Fruit fly (Drosophila melanogaster) whole organism, embryonic: ENCODE results near the gene CG16727.

Source experiments
- CG10366 ChIP-seq: fragments of 200-800 bp; sonication (Bioruptor generic); IDR thresholded peaks from 2 replicates; pipeline ENCODE4 v1.3.6; 2022; ENCODE audit warnings: missing biosample characterization, missing genetic modification characterization
- CG12104 ChIP-seq: fragments of 200-800 bp; sonication (Bioruptor generic); optimal IDR thresholded peaks from 3 replicates; lab custom pipeline; 2016; ENCODE audit warnings: missing biosample characterization, missing genetic modification characterization
- CG12155 ChIP-seq: fragments of 200-800 bp; sonication (Bioruptor generic); optimal IDR thresholded peaks from 3 replicates; lab custom pipeline; 2016; ENCODE audit warnings: missing biosample characterization, missing genetic modification characterization
- CG12299 ChIP-seq: fragments of 200-800 bp; sonication (Bioruptor generic); optimal IDR thresholded peaks from 2 replicates; lab custom pipeline; 2018; ENCODE audit warnings: missing biosample characterization, mild to moderate bottlenecking, missing genetic modification characterization
- CG12744 ChIP-seq: fragments of 200-800 bp; sonication (Bioruptor generic); optimal IDR thresholded peaks from 2 replicates; lab custom pipeline; 2016; ENCODE audit warnings: missing biosample characterization, missing genetic modification characterization
- CG13296 ChIP-seq: fragments of 200-800 bp; sonication (Bioruptor generic); optimal IDR thresholded peaks from 3 replicates; lab custom pipeline; 2018; ENCODE audit warnings: missing biosample characterization, mild to moderate bottlenecking, missing genetic modification characterization
- CG14441 ChIP-seq: fragments of 200-800 bp; sonication (Bioruptor generic); IDR thresholded peaks from 2 replicates; pipeline ENCODE4 v1.3.6; 2022; ENCODE audit warnings: missing biosample characterization, missing genetic modification characterization
- CG14965 ChIP-seq: fragments of 200-800 bp; sonication (Bioruptor generic); optimal IDR thresholded peaks from 2 replicates; lab custom pipeline; 2016; ENCODE audit warnings: missing biosample characterization, missing genetic modification characterization, borderline replicate concordance
- CG15696 ChIP-seq: fragments of 200-800 bp; sonication (Bioruptor generic); optimal IDR thresholded peaks from 2 replicates; lab custom pipeline; 2019; ENCODE audit warnings: missing biosample characterization, mild to moderate bottlenecking, missing genetic modification characterization, moderate library complexity
- CG1602 ChIP-seq: fragments of 200-800 bp; sonication (Bioruptor generic); optimal IDR thresholded peaks from 3 replicates; lab custom pipeline; 2016; ENCODE audit warnings: missing biosample characterization, missing genetic modification characterization
- CG16779 ChIP-seq: fragments of 200-800 bp; sonication (Bioruptor generic); IDR thresholded peaks from 2 replicates; pipeline ENCODE4 v1.3.6; 2022; ENCODE audit warnings: missing biosample characterization, missing genetic modification characterization
- CG17612 ChIP-seq: fragments of 200-800 bp; sonication (Bioruptor generic); IDR thresholded peaks from 2 replicates; pipeline ENCODE4 v1.3.6; 2022; ENCODE audit warnings: missing biosample characterization, missing genetic modification characterization
- CG1792 ChIP-seq: fragments of 200-800 bp; sonication (Bioruptor generic); optimal IDR thresholded peaks from 2 replicates; lab custom pipeline; 2016; ENCODE audit warnings: missing biosample characterization, missing genetic modification characterization
- CG18764 ChIP-seq: fragments of 200-800 bp; sonication (Bioruptor generic); optimal IDR thresholded peaks from 3 replicates; lab custom pipeline; 2016; ENCODE audit warnings: missing biosample characterization, missing genetic modification characterization
- CG2678 ChIP-seq: fragments of 200-800 bp; sonication (Bioruptor generic); optimal IDR thresholded peaks from 3 replicates; lab custom pipeline; 2019; ENCODE audit warnings: missing biosample characterization, mild to moderate bottlenecking, missing genetic modification characterization, moderate library complexity
- CG30403 ChIP-seq: fragments of 200-800 bp; sonication (Bioruptor generic); optimal IDR thresholded peaks from 3 replicates; lab custom pipeline; 2016; ENCODE audit warnings: missing biosample characterization, missing genetic modification characterization
- CG34376 ChIP-seq: fragments of 200-800 bp; sonication (Bioruptor generic); optimal IDR thresholded peaks from 2 replicates; lab custom pipeline; 2018; ENCODE audit warnings: missing biosample characterization, mild to moderate bottlenecking, missing genetic modification characterization
- CG3847 ChIP-seq: fragments of 200-800 bp; sonication (Bioruptor generic); IDR thresholded peaks from 2 replicates; pipeline ENCODE4 v1.3.6; 2022; ENCODE audit warnings: missing biosample characterization, missing genetic modification characterization
- CG4328 ChIP-seq: fragments of 200-800 bp; sonication (Bioruptor generic); optimal IDR thresholded peaks from 3 replicates; lab custom pipeline; 2017; ENCODE audit warnings: missing biosample characterization, missing genetic modification reagents, missing genetic modification characterization
- CG4360 ChIP-seq: fragments of 200-800 bp; sonication (Bioruptor generic); IDR thresholded peaks from 2 replicates; pipeline ENCODE4 v1.3.6; 2022; ENCODE audit warnings: missing biosample characterization, missing genetic modification characterization
- CG43689 ChIP-seq: fragments of 200-800 bp; sonication (Bioruptor generic); IDR thresholded peaks from 2 replicates; pipeline ENCODE4 v1.3.6; 2022; ENCODE audit warnings: missing biosample characterization, missing genetic modification characterization
- CG5245 ChIP-seq: fragments of 200-800 bp; sonication (Bioruptor generic); optimal IDR thresholded peaks from 3 replicates; lab custom pipeline; 2016; ENCODE audit warnings: missing biosample characterization, missing genetic modification characterization
- CG6254 ChIP-seq: fragments of 200-800 bp; sonication (Bioruptor generic); optimal IDR thresholded peaks from 3 replicates; lab custom pipeline; 2017; ENCODE audit warnings: mild to moderate bottlenecking, missing biosample characterization, missing genetic modification reagents, missing genetic modification characterization
- CG6683 ChIP-seq: fragments of 200-800 bp; sonication (Bioruptor generic); optimal IDR thresholded peaks from 2 replicates; lab custom pipeline; 2017; ENCODE audit warnings: missing biosample characterization, mild to moderate bottlenecking, missing genetic modification characterization, missing genetic modification reagents
- CG6791 ChIP-seq: fragments of 200-800 bp; sonication (Bioruptor generic); IDR thresholded peaks from 3 replicates; pipeline ENCODE4 v1.3.6; 2022; ENCODE audit warnings: missing biosample characterization, missing genetic modification characterization; ENCODE audit not compliant: partially characterized antibody
- CG7271 ChIP-seq: fragments of 200-800 bp; sonication (Bioruptor generic); optimal IDR thresholded peaks from 2 replicates; lab custom pipeline; 2018; ENCODE audit warnings: missing biosample characterization, mild to moderate bottlenecking, missing genetic modification characterization, moderate library complexity
- CG9215 ChIP-seq: fragments of 200-800 bp; sonication (Bioruptor generic); IDR thresholded peaks from 2 replicates; pipeline ENCODE4 v1.3.6; 2022; ENCODE audit warnings: missing biosample characterization, missing genetic modification characterization
- CG9876 ChIP-seq: fragments of 200-800 bp; sonication (Bioruptor generic); optimal IDR thresholded peaks from 2 replicates; lab custom pipeline; 2016; ENCODE audit warnings: missing biosample characterization, missing genetic modification characterization
- Dfd ChIP-seq, 2 experiments: fragments of >200 bp; optimal IDR thresholded peaks; 2 replicates each; lab custom pipeline; 2017; ENCODE audit warnings: missing biosample characterization in 2 of 2, missing genetic modification characterization in 2 of 2
- Dref ChIP-seq: fragments of 200-800 bp; sonication (Bioruptor generic); IDR thresholded peaks from 2 replicates; pipeline ENCODE4 v1.3.6; 2022; ENCODE audit warnings: missing biosample characterization, missing genetic modification characterization
- Hmx ChIP-seq: fragments of 200-800 bp; sonication (Bioruptor generic); optimal IDR thresholded peaks from 2 replicates; lab custom pipeline; 2016; ENCODE audit warnings: missing biosample characterization, missing genetic modification characterization
- Nf-YA ChIP-seq: fragments of 200-800 bp; sonication (Bioruptor generic); IDR thresholded peaks from 2 replicates; pipeline ENCODE4 v1.3.6; 2022; ENCODE audit warnings: missing biosample characterization, missing genetic modification characterization
- Sox100B ChIP-seq: fragments of 200-800 bp; sonication (Bioruptor generic); optimal IDR thresholded peaks from 3 replicates; lab custom pipeline; 2018; ENCODE audit warnings: missing biosample characterization, mild to moderate bottlenecking, missing genetic modification characterization
- Xbp1 ChIP-seq: fragments of 200-800 bp; sonication (Bioruptor generic); optimal IDR thresholded peaks from 3 replicates; lab custom pipeline; 2016; ENCODE audit warnings: missing biosample characterization, mild to moderate bottlenecking, missing genetic modification characterization
- ara ChIP-seq: fragments of 200-800 bp; sonication (Bioruptor generic); IDR thresholded peaks from 2 replicates; pipeline ENCODE4 v1.3.6; 2022; ENCODE audit warnings: missing biosample characterization, missing genetic modification characterization
- ato ChIP-seq: fragments of 200-800 bp; sonication (Bioruptor generic); IDR thresholded peaks from 2 replicates; pipeline ENCODE4 v1.3.6; 2022; ENCODE audit warnings: missing biosample characterization, missing genetic modification characterization; ENCODE audit not compliant: partially characterized antibody
- chif ChIP-seq, 2 experiments: fragments of 200-800 bp; sonication (Bioruptor generic); optimal IDR thresholded peaks; 3 replicates each; lab custom pipeline; 2016; ENCODE audit warnings: missing biosample characterization in 2 of 2, missing genetic modification characterization in 2 of 2
- esg ChIP-seq: fragments of 200-800 bp; sonication (Bioruptor generic); conservative IDR thresholded peaks from 2 replicates; pipeline ENCODE4 v1.3.6; 2022; ENCODE audit warnings: missing biosample characterization, missing genetic modification characterization
- gro ChIP-seq: fragments of 200-800 bp; sonication (Bioruptor generic); optimal IDR thresholded peaks from 2 replicates; lab custom pipeline; 2016; ENCODE audit warnings: missing biosample characterization, missing genetic modification characterization
- jing ChIP-seq: fragments of 200-800 bp; sonication (Bioruptor generic); optimal IDR thresholded peaks from 2 replicates; lab custom pipeline; 2018; ENCODE audit warnings: missing biosample characterization, mild to moderate bottlenecking, missing genetic modification characterization
- kah ChIP-seq: fragments of 200-800 bp; sonication (Bioruptor generic); optimal IDR thresholded peaks from 2 replicates; lab custom pipeline; 2018; ENCODE audit warnings: missing biosample characterization, mild to moderate bottlenecking, missing genetic modification characterization
- lab ChIP-seq: fragments of 200-800 bp; sonication (Bioruptor generic); optimal IDR thresholded peaks from 3 replicates; lab custom pipeline; 2017; ENCODE audit warnings: missing biosample characterization, missing genetic modification characterization, mild to moderate bottlenecking, moderate library complexity, missing genetic modification reagents
- pan ChIP-seq, 4 experiments: fragments of >200 bp in 3 of 4; fragments of 200-800 bp in 1 of 4; sonication (Bioruptor generic) in 1 of 4; optimal IDR thresholded peaks in 3 of 4; IDR thresholded peaks in 1 of 4; 2 replicates each; pipeline versions ENCODE4 v1.3.6 to Lab custom; 2017 to 2022; ENCODE audit warnings: missing biosample characterization in 2 of 4, missing genetic modification characterization in 2 of 4, mixed read lengths in 1 of 4
- row ChIP-seq: fragments of 200-800 bp; sonication (Bioruptor generic); IDR thresholded peaks from 3 replicates; pipeline ENCODE4 v1.3.6; 2022; ENCODE audit warnings: missing biosample characterization, missing genetic modification characterization
- sens ChIP-seq: fragments of 200-800 bp; sonication (Bioruptor generic); peaks from one replicate; lab custom pipeline; 2016; ENCODE audit warnings: missing biosample characterization, missing genetic modification characterization
- sens-2 ChIP-seq: fragments of 200-800 bp; sonication (Bioruptor generic); IDR thresholded peaks from 2 replicates; pipeline ENCODE4 v1.3.6; 2022; ENCODE audit warnings: missing biosample characterization, missing genetic modification characterization
- sna ChIP-seq: fragments of 200-800 bp; sonication (Bioruptor generic); IDR thresholded peaks from 2 replicates; pipeline ENCODE4 v1.3.6; 2022; ENCODE audit warnings: missing biosample characterization, missing genetic modification characterization; ENCODE audit not compliant: partially characterized antibody
- so ChIP-seq: fragments of 200-800 bp; sonication (Bioruptor generic); IDR thresholded peaks from 3 replicates; pipeline ENCODE4 v1.3.6; 2022; ENCODE audit warnings: missing biosample characterization, missing genetic modification characterization
- ssp ChIP-seq: fragments of 200-800 bp; sonication (Bioruptor generic); IDR thresholded peaks from 2 replicates; pipeline ENCODE4 v1.3.6; 2022; ENCODE audit warnings: missing biosample characterization, missing genetic modification characterization
- ttk ChIP-seq: fragments of 200-800 bp; sonication (Bioruptor generic); IDR thresholded peaks from 2 replicates; pipeline ENCODE4 v2.1.2; 2022; ENCODE audit warnings: missing biosample characterization, missing genetic modification characterization
- twi ChIP-seq: fragments of 200-800 bp; optimal IDR thresholded peaks from 2 replicates; lab custom pipeline; 2019; ENCODE audit warnings: missing biosample characterization, mild to moderate bottlenecking, missing genetic modification characterization, moderate library complexity
- zfh1 ChIP-seq: fragments of 200-800 bp; sonication (Bioruptor generic); IDR thresholded peaks from 3 replicates; pipeline ENCODE4 v1.3.6; 2022; ENCODE audit warnings: missing biosample characterization, missing genetic modification characterization

The CG16727 gene

dm6 chr3R:19642893-19643270 lies 29.7 kb downstream of the CG16727 start (continued):
- TF ChIP-seq ara (GFP tag; lab: Robert Waterston, UW) (no peak), CG4328 (no peak), sna (GFP tag; lab: Robert Waterston, UW) (peak; percentile 82), lab (GFP tag; lab: Kevin White, UChicago) (peak; percentile 21), jing (GFP tag; lab: Kevin White, UChicago) (no peak), CG3847 (GFP tag; lab: Robert Waterston, UW) (0 out of 2 replicates have a peak, but pooled peaks have one; percentile 12), zfh1 (GFP tag; lab: Robert Waterston, UW) (peak; percentile 42; the same call in 1 of the 3 replicates), CG12104 (GFP tag; lab: Kevin White, UChicago) (no peak), sens-2 (GFP tag; lab: Robert Waterston, UW) (no peak), row (GFP tag; lab: Robert Waterston, UW) (peak; percentile 40; the same call in 2 of the 3 replicates), sens (GFP tag; lab: Kevin White, UChicago) (peak; percentile 87), chif (GFP tag; optimal IDR thresholded peaks at IDR 0.05; lab: Kevin White, UChicago) (no peak), Sox100B (GFP tag; lab: Kevin White, UChicago) (no peak), CG4360 (GFP tag; lab: Robert Waterston, UW) (no peak), CG7271 (tag; lab: Kevin White, UChicago) (no peak), CG17612 (GFP tag; lab: Robert Waterston, UW) (no peak), kah (no peak), CG14441 (no peak), CG2678 (tag; lab: Kevin White, UChicago) (no peak), CG18764 (no peak), CG1792 (GFP tag; lab: Kevin White, UChicago) (no peak), CG6791 (GFP tag; lab: Robert Waterston, UW) (peak; percentile 91), CG9215 (GFP tag; lab: Robert Waterston, UW) (no peak), CG12744 (GFP tag; lab: Kevin White, UChicago) (no peak), CG16779 (GFP tag; lab: Robert Waterston, UW) (no peak), CG9876 (no peak), CG1602 (GFP tag; lab: Kevin White, UChicago) (no peak), Hmx (GFP tag; lab: Kevin White, UChicago) (no peak), CG10366 (peak; percentile 11; the same call in 1 of the 2 replicates), Dfd (GFP tag; optimal IDR thresholded peaks at IDR 0.05; lab: Kevin White, UChicago) (no peak), Xbp1 (GFP tag; lab: Kevin White, UChicago) (no peak), CG34376 (GFP tag; lab: Kevin White, UChicago) (no peak), CG14965 (GFP tag; lab: Kevin White, UChicago) (no peak), CG6254 (GFP tag; lab: Kevin White, UChicago) (no peak), CG5245 (GFP tag; lab: Kevin White, UChicago) (no peak), ato (GFP tag; lab: Robert Waterston, UW) (peak; percentile 76), CG30403 (GFP tag; lab: Kevin White, UChicago) (no peak), twi (tag; lab: Kevin White, UChicago) (no peak), ssp (no peak), CG15696 (tag; lab: Kevin White, UChicago) (no peak), CG12155 (GFP tag; lab: Kevin White, UChicago) (peak; percentile 76), Dref (GFP tag; lab: Robert Waterston, UW) (peak; percentile 34), ttk (GFP tag; lab: Robert Waterston, UW) (no peak), Nf-YA (GFP tag; lab: Robert Waterston, UW) (no peak), CG12299 (tag; lab: Kevin White, UChicago) (no peak), CG43689 (GFP tag; lab: Robert Waterston, UW) (no peak), pan (optimal IDR thresholded peaks at IDR 0.05; lab: Kevin White, UChicago) (no peak), pan (GFP tag; optimal IDR thresholded peaks at IDR 0.05 in 1 of 2, IDR thresholded peaks at IDR 0.05 in 1 of 2) (peak in 1 of 2 experiments; percentile 31), so (GFP tag; lab: Robert Waterston, UW) (no peak), gro (GFP tag; lab: Kevin White, UChicago) (peak; percentile 19), esg (no peak), CG6683 (no peak), CG13296 (GFP tag; lab: Kevin White, UChicago) (no peak)
